Fruit fly (Drosophila melanogaster): Measurements from ENCODE around the gene ssp5.

DNA sequence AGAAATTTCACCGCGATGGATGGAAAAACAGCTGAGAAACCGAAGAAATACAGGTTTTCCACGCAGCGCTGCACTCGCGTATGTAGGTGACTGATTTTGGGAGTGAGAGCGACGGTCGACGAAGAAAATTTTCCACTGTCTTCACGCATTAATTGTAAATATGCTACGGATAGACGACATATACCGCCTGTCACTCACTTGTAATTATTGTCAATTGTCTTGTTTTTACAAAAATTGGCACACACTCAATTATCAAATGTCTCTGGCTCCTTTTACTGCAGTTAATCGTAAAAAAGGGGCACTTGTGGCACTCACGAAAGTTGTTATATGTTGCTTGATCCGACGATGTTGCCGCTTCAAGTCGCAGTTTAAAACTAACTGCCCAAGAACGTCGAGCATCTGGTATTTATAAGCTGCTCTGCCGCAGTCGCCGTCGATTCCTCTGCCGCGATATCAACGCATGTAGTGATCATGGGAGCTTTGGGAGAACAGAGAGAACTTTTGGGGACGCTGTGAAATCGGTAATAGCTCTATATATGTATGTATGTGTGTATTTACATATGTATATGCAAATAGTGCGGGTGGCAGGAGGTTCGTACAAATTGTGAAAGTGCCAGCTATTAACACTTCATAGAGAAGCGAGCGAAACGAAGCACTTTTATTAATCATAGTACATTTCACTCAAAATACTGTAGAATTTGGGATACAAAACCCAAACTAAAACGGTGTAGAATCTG lies 39.8 kb upstream of the ssp5 start, which contains the start of gene mfas:
- TF ChIP-seq pdm3 (GFP tag; optimal IDR thresholded peaks at IDR 0.05) (no peak), spab (GFP tag; optimal IDR thresholded peaks at IDR 0.05) (no peak), ss (GFP tag; optimal IDR thresholded peaks at IDR 0.05) (no peak), salr (GFP tag; optimal IDR thresholded peaks at IDR 0.05) (no peak), Sox102F (GFP tag; optimal IDR thresholded peaks at IDR 0.05) (no peak), achi (GFP tag; optimal IDR thresholded peaks at IDR 0.05) (no peak), fkh (GFP tag; optimal IDR thresholded peaks at IDR 0.05) (peak; percentile 76), CG11294 (GFP tag; IDR thresholded peaks at IDR 0.05) (no peak), Gug (GFP tag; IDR thresholded peaks at IDR 0.05) (no peak), CG6163 (GFP tag; IDR thresholded peaks at IDR 0.05) (peak; percentile 53; the same call in 2 of the 3 replicates), Hr4 (GFP tag; optimal IDR thresholded peaks at IDR 0.05) (no peak), CG15336 (GFP tag; IDR thresholded peaks at IDR 0.05) (peak; percentile 30; the same call in 1 of the 2 replicates), CG8319 (GFP tag; optimal IDR thresholded peaks at IDR 0.05) (no peak), svp (GFP tag) (peak; percentile 77)

All from whole organism, prepupa.